Fruit fly (Drosophila melanogaster): Measurements from ENCODE around the gene CG15042.

Gene CG15042

DNA sequence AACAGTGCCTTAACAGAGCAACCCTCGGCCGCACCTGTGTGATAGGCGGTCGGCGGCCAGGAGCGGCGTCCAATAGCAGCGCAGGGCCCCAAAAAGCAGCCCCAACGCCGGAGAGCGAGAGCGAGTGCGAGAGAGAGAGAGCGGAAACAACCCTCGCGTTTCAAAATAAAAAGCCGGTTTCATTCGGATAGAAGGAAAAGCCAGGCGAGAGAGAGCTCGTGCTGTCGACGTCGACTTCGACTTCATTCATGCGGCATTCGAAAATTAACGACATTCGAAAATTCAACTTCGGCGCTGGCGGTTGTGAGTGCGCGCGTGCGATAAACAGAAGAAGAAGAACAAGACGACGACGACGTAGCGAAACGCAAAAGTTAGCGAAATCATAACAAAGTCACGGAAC, 6.3 kb upstream of the CG15042 start (continued):
- TF ChIP-seq HLH4C (GFP tag; IDR thresholded peaks at IDR 0.05; ENCODE audit: partially characterized antibody) (peak; percentile 27; the same call in 1 of the 3 replicates), kah (GFP tag; optimal IDR thresholded peaks at IDR 0.05) (peak; percentile 24), inv (GFP tag; IDR thresholded peaks at IDR 0.05; ENCODE audit: partially characterized antibody) (peak; percentile 14; the same call in 1 of the 2 replicates), Adf1 (GFP tag; IDR thresholded peaks at IDR 0.05) (peak; percentile 85), CG18011 (GFP tag; optimal IDR thresholded peaks at IDR 0.05) (no peak), hbn (GFP tag; IDR thresholded peaks at IDR 0.05; ENCODE audit: partially characterized antibody) (peak; percentile 40; the same call in 1 of the 2 replicates), CG6791 (GFP tag; IDR thresholded peaks at IDR 0.05; ENCODE audit: partially characterized antibody) (0 out of 3 replicates have a peak, but pooled peaks have one; percentile 9), Xbp1 (GFP tag; optimal IDR thresholded peaks at IDR 0.05) (no peak), chinmo (GFP tag; IDR thresholded peaks at IDR 0.05; ENCODE audit: partially characterized antibody) (peak; percentile 76; the same call in 1 of the 4 replicates), tll (GFP tag; optimal IDR thresholded peaks at IDR 0.05) (no peak), bbx (GFP tag; IDR thresholded peaks at IDR 0.05; ENCODE audit: partially characterized antibody) (0 out of 2 replicates have a peak, but pooled peaks have one; percentile 20)

DNA sequence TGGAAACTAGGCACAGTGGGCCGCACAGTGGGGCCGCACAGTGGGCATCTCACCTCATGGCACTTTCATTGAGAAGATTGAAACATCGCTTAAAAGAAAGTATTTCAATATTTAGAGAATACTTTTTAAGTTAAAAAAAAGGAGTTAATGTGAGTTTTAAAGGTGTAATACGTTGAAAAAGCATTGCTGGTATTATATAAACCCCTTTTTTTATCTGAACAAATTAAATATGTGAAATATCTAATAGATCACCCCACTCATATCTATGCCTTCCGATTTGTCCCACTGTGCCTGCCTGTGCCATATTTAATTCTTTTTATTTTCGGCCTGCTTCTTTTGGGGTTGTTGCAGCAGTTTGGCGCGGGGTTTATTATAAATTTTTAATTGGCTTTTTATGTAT, 5.2 kb upstream of the CG15042 start:
- no peak for TF ChIP-seq tx (GFP tag; optimal IDR thresholded peaks at IDR 0.05)
- TF ChIP-seq Oli (tag; optimal IDR thresholded peaks at IDR 0.05) = peak; percentile 60
- TF ChIP-seq sna (GFP tag; IDR thresholded peaks at IDR 0.05; ENCODE audit: partially characterized antibody) = no peak
- TF ChIP-seq TFAM (GFP tag; optimal IDR thresholded peaks at IDR 0.05) = no peak
- TF ChIP-seq eyg (GFP tag; optimal IDR thresholded peaks at IDR 0.05) = no peak
- no peak for TF ChIP-seq tll (GFP tag; optimal IDR thresholded peaks at IDR 0.05)
- no peak for TF ChIP-seq CG4282 (GFP tag; optimal IDR thresholded peaks at IDR 0.05)
- TF ChIP-seq CG1792 (GFP tag; optimal IDR thresholded peaks at IDR 0.05) = no peak
- no peak for TF ChIP-seq Hey (tag; optimal IDR thresholded peaks at IDR 0.05)
- TF ChIP-seq zen2 (GFP tag; IDR thresholded peaks at IDR 0.05; ENCODE audit: partially characterized antibody) = no peak
- TF ChIP-seq tap (tag; optimal IDR thresholded peaks at IDR 0.05) = no peak
- peak; percentile 19 for TF ChIP-seq gcm (GFP tag; optimal IDR thresholded peaks at IDR 0.05)
- no peak for TF ChIP-seq CG12104 (GFP tag; optimal IDR thresholded peaks at IDR 0.05)
- peak; percentile 3 for TF ChIP-seq CG4424 (GFP tag; optimal IDR thresholded peaks at IDR 0.05)
- no peak for TF ChIP-seq gro (GFP tag; optimal IDR thresholded peaks at IDR 0.05)
- no peak for TF ChIP-seq pum (GFP tag; optimal IDR thresholded peaks at IDR 0.05)
- no peak; the same call in none of the 2 replicates for TF ChIP-seq Ptx1 (GFP tag; IDR thresholded peaks at IDR 0.05)
- no peak for TF ChIP-seq CG10654 (GFP tag; optimal IDR thresholded peaks at IDR 0.05)
- TF ChIP-seq CG15269 (tag; optimal IDR thresholded peaks at IDR 0.05) = no peak
- no peak for TF ChIP-seq jumu (GFP tag; optimal IDR thresholded peaks at IDR 0.05)
- no peak for TF ChIP-seq HHEX (GFP tag; optimal IDR thresholded peaks at IDR 0.05)
- no peak for TF ChIP-seq CG34376 (GFP tag; optimal IDR thresholded peaks at IDR 0.05)
- TF ChIP-seq CG3847 (GFP tag; IDR thresholded peaks at IDR 0.05) = 0 out of 2 replicates have a peak, but pooled peaks have one; percentile 18
- no peak for TF ChIP-seq CG3163 (GFP tag; optimal IDR thresholded peaks at IDR 0.05)
- TF ChIP-seq dati (GFP tag; IDR thresholded peaks at IDR 0.05) = no peak
- no peak for TF ChIP-seq GATAe (GFP tag; conservative IDR thresholded peaks at IDR 0.05)
- no peak for TF ChIP-seq sc (optimal IDR thresholded peaks at IDR 0.05)
- peak; percentile 0 for TF ChIP-seq sc (GFP tag; optimal IDR thresholded peaks at IDR 0.05)
- TF ChIP-seq Xbp1 (GFP tag; optimal IDR thresholded peaks at IDR 0.05) = peak; percentile 41
- no peak for TF ChIP-seq ap (GFP tag; IDR thresholded peaks at IDR 0.05)
- TF ChIP-seq CG18764 (GFP tag; optimal IDR thresholded peaks at IDR 0.05) = no peak
- no peak for TF ChIP-seq inv (GFP tag; IDR thresholded peaks at IDR 0.05; ENCODE audit: partially characterized antibody)
- no peak for TF ChIP-seq Drgx (GFP tag; IDR thresholded peaks at IDR 0.05)
- TF ChIP-seq al (GFP tag; IDR thresholded peaks at IDR 0.05) = no peak
- TF ChIP-seq Ets97D (GFP tag; optimal IDR thresholded peaks at IDR 0.05) = peak; percentile 4
- TF ChIP-seq CG13296 (GFP tag; optimal IDR thresholded peaks at IDR 0.05) = no peak
- TF ChIP-seq D (optimal IDR thresholded peaks at IDR 0.05) = no peak
- TF ChIP-seq D (GFP tag; optimal IDR thresholded peaks at IDR 0.05) = no peak
- TF ChIP-seq CG18011 (GFP tag; optimal IDR thresholded peaks at IDR 0.05) = no peak
- no peak for TF ChIP-seq B-H1 (GFP tag; IDR thresholded peaks at IDR 0.05)
- TF ChIP-seq Nf-YA (GFP tag; IDR thresholded peaks at IDR 0.05) = no peak
- no peak for TF ChIP-seq CG7786 (GFP tag; optimal IDR thresholded peaks at IDR 0.05)
